Worm (Caenorhabditis elegans): ENCODE measurements around the gene F35H8.2.

ce11 chrII:9604063-9604462 lies 48.8 kb downstream of the F35H8.2 start:
- TF ChIP-seq nhr-12 (tag; optimal IDR thresholded peaks at IDR 0.05): no peak
- no peak for TF ChIP-seq mdl-1 (tag; optimal IDR thresholded peaks at IDR 0.05)
- TF ChIP-seq zag-1 (tag; optimal IDR thresholded peaks at IDR 0.05): no peak
- TF ChIP-seq aly-2 (tag; optimal IDR thresholded peaks at IDR 0.05): no peak
- no peak for TF ChIP-seq unc-62 (GFP tag; optimal IDR thresholded peaks at IDR 0.05)
- TF ChIP-seq ama-1 (optimal IDR thresholded peaks at IDR 0.05): no peak

All from whole organism, L2 larva.